Fruit fly (Drosophila melanogaster) Kc167 (cell line): ENCODE data around the gene SP1029.

Experiments
- insv ChIP-seq: fragments of >200 bp; optimal IDR thresholded peaks from 3 replicates; lab custom pipeline; 2018; ENCODE audit warnings: missing external identifiers
- ttk ChIP-seq: sonication (Bioruptor generic); optimal IDR thresholded peaks from 2 replicates; lab custom pipeline; 2017; ENCODE audit warnings: missing external identifiers

- no peak for TF ChIP-seq insv (lab: Kevin White, UChicago)
- no peak for TF ChIP-seq ttk
These were observed 3.6 kb upstream of the SP1029 start for dm6 chr3R:29253874-29254273.
